Fruit fly (Drosophila melanogaster) whole organism, embryonic: ENCODE measurements around the gene CG2120.

Source experiments
- Aef1 ChIP-seq: fragments of 200-800 bp; sonication (Bioruptor generic); IDR thresholded peaks from 3 replicates; pipeline ENCODE4 v1.3.6; 2022; ENCODE audit warnings: missing biosample characterization, missing genetic modification characterization
- Bteb2 ChIP-seq: fragments of 200-800 bp; sonication (Bioruptor generic); optimal IDR thresholded peaks from 2 replicates; lab custom pipeline; 2016; ENCODE audit warnings: missing biosample characterization, missing genetic modification characterization
- CG11398 ChIP-seq: fragments of 200-800 bp; sonication (Bioruptor generic); optimal IDR thresholded peaks from 2 replicates; lab custom pipeline; 2016; ENCODE audit warnings: missing biosample characterization, missing genetic modification characterization
- CG12744 ChIP-seq: fragments of 200-800 bp; sonication (Bioruptor generic); optimal IDR thresholded peaks from 2 replicates; lab custom pipeline; 2016; ENCODE audit warnings: missing biosample characterization, missing genetic modification characterization
- CG13123 ChIP-seq: fragments of 200-800 bp; sonication (Bioruptor generic); optimal IDR thresholded peaks from 2 replicates; lab custom pipeline; 2016; ENCODE audit warnings: missing biosample characterization, missing genetic modification characterization
- CG13287 ChIP-seq: fragments of 200-800 bp; sonication (Bioruptor generic); IDR thresholded peaks from 2 replicates; pipeline ENCODE4 v1.3.6; 2022; ENCODE audit warnings: missing biosample characterization, missing genetic modification characterization; ENCODE audit not compliant: partially characterized antibody
- CG15269 ChIP-seq: fragments of 200-800 bp; sonication (Bioruptor generic); optimal IDR thresholded peaks from 2 replicates; lab custom pipeline; 2018; ENCODE audit warnings: missing biosample characterization, mild to moderate bottlenecking, missing genetic modification characterization, moderate library complexity
- CG1603 ChIP-seq: fragments of 200-800 bp; sonication (Bioruptor generic); optimal IDR thresholded peaks from 2 replicates; lab custom pipeline; 2019; ENCODE audit warnings: missing biosample characterization, mild to moderate bottlenecking, missing genetic modification characterization, moderate library complexity
- CG17361 ChIP-seq: fragments of 200-800 bp; sonication (Bioruptor generic); IDR thresholded peaks from 3 replicates; pipeline ENCODE4 v1.3.6; 2022; ENCODE audit warnings: missing biosample characterization, missing genetic modification characterization
- CG17912 ChIP-seq: fragments of 200-800 bp; sonication (Bioruptor generic); optimal IDR thresholded peaks from 2 replicates; lab custom pipeline; 2018; ENCODE audit warnings: missing biosample characterization, mild to moderate bottlenecking, missing genetic modification characterization
- CG2678 ChIP-seq: fragments of 200-800 bp; sonication (Bioruptor generic); optimal IDR thresholded peaks from 3 replicates; lab custom pipeline; 2019; ENCODE audit warnings: missing biosample characterization, mild to moderate bottlenecking, missing genetic modification characterization, moderate library complexity
- CG31224 ChIP-seq: fragments of 200-800 bp; sonication (Bioruptor generic); IDR thresholded peaks from 2 replicates; pipeline ENCODE4 v1.3.6; 2022; ENCODE audit warnings: missing biosample characterization, missing genetic modification characterization
- CG32772 ChIP-seq: fragments of 200-800 bp; sonication (Bioruptor generic); IDR thresholded peaks from 2 replicates; pipeline ENCODE4 v1.3.6; 2022; ENCODE audit warnings: missing biosample characterization, missing genetic modification characterization
- CG34224 ChIP-seq: fragments of 200-800 bp; sonication (Bioruptor generic); IDR thresholded peaks from 3 replicates; pipeline ENCODE4 v1.3.6; 2022; ENCODE audit warnings: missing biosample characterization, missing genetic modification characterization; ENCODE audit not compliant: partially characterized antibody
- CG5953 ChIP-seq: fragments of 200-800 bp; sonication (Bioruptor generic); IDR thresholded peaks from 2 replicates; pipeline ENCODE4 v1.3.6; 2022; ENCODE audit warnings: missing biosample characterization, missing genetic modification characterization
- CG6272 ChIP-seq: fragments of 200-800 bp; sonication (Bioruptor generic); IDR thresholded peaks from 2 replicates; pipeline ENCODE4 v1.3.6; 2022; ENCODE audit warnings: missing biosample characterization, missing genetic modification characterization
- CG6765 ChIP-seq: fragments of 200-800 bp; sonication (Bioruptor generic); optimal IDR thresholded peaks from 3 replicates; lab custom pipeline; 2017; ENCODE audit warnings: missing biosample characterization, mild to moderate bottlenecking, missing genetic modification characterization
- CG7745 ChIP-seq: fragments of 200-800 bp; sonication (Bioruptor generic); optimal IDR thresholded peaks from 2 replicates; lab custom pipeline; 2018; ENCODE audit warnings: missing biosample characterization, mild to moderate bottlenecking, missing genetic modification characterization, moderate library complexity
- CG8089 ChIP-seq: fragments of 200-800 bp; sonication (Bioruptor generic); optimal IDR thresholded peaks from 3 replicates; lab custom pipeline; 2016; ENCODE audit warnings: missing biosample characterization, missing genetic modification characterization
- CG8281 ChIP-seq: fragments of 200-800 bp; sonication (Bioruptor generic); optimal IDR thresholded peaks from 2 replicates; lab custom pipeline; 2018; ENCODE audit warnings: missing biosample characterization, mild to moderate bottlenecking, missing genetic modification characterization, moderate library complexity
- CG8478 ChIP-seq: fragments of >200 bp; optimal IDR thresholded peaks from 2 replicates; lab custom pipeline; 2018
- Chrac-16 ChIP-seq: fragments of 200-800 bp; sonication (Bioruptor generic); optimal IDR thresholded peaks from 3 replicates; lab custom pipeline; 2016; ENCODE audit warnings: missing biosample characterization, missing genetic modification characterization
- D19B ChIP-seq: fragments of 200-800 bp; sonication (Bioruptor generic); optimal IDR thresholded peaks from 2 replicates; lab custom pipeline; 2017; ENCODE audit warnings: missing biosample characterization, mild to moderate bottlenecking, missing genetic modification characterization
- Mes4 ChIP-seq: fragments of 200-800 bp; sonication (Bioruptor generic); optimal IDR thresholded peaks from 2 replicates; lab custom pipeline; 2016; ENCODE audit warnings: missing biosample characterization, missing genetic modification characterization
- Mrtf ChIP-seq: fragments of 200-800 bp; sonication (Bioruptor generic); IDR thresholded peaks from 3 replicates; pipeline ENCODE4 v1.3.6; 2022; ENCODE audit warnings: missing biosample characterization, missing genetic modification characterization
- NC2β ChIP-seq: fragments of 200-800 bp; sonication (Bioruptor generic); optimal IDR thresholded peaks from 2 replicates; lab custom pipeline; 2016; ENCODE audit warnings: missing biosample characterization, missing genetic modification characterization
- Oaz ChIP-seq: fragments of 200-800 bp; sonication (Bioruptor generic); IDR thresholded peaks from 2 replicates; pipeline ENCODE4 v1.3.6; 2022; ENCODE audit warnings: missing biosample characterization, missing genetic modification characterization
- Rfx ChIP-seq: fragments of 200-800 bp; sonication (Bioruptor generic); IDR thresholded peaks from 2 replicates; pipeline ENCODE4 v1.3.6; 2022; ENCODE audit warnings: missing biosample characterization, missing genetic modification characterization
- Side ChIP-seq: fragments of 200-800 bp; sonication (Bioruptor generic); optimal IDR thresholded peaks from 2 replicates; lab custom pipeline; 2016; ENCODE audit warnings: missing biosample characterization, missing genetic modification characterization
- Ssrp ChIP-seq: fragments of 200-800 bp; sonication (Bioruptor generic); optimal IDR thresholded peaks from 2 replicates; lab custom pipeline; 2018; ENCODE audit warnings: missing biosample characterization, mild to moderate bottlenecking, missing genetic modification characterization, moderate library complexity
- Xbp1 ChIP-seq: fragments of 200-800 bp; sonication (Bioruptor generic); optimal IDR thresholded peaks from 3 replicates; lab custom pipeline; 2016; ENCODE audit warnings: missing biosample characterization, mild to moderate bottlenecking, missing genetic modification characterization
- ab ChIP-seq: fragments of 200-800 bp; sonication (Bioruptor generic); optimal IDR thresholded peaks from 2 replicates; lab custom pipeline; 2016; ENCODE audit warnings: missing biosample characterization, missing genetic modification characterization
- bbx ChIP-seq: fragments of 200-800 bp; sonication (Bioruptor generic); IDR thresholded peaks from 2 replicates; pipeline ENCODE4 v1.3.6; 2022; ENCODE audit warnings: missing biosample characterization, missing genetic modification characterization; ENCODE audit not compliant: partially characterized antibody
- bcd ChIP-seq: fragments of 200-800 bp; sonication (Bioruptor generic); optimal IDR thresholded peaks from 2 replicates; lab custom pipeline; 2017; ENCODE audit warnings: missing biosample characterization, mild to moderate bottlenecking, missing genetic modification characterization
- chinmo ChIP-seq: fragments of 200-800 bp; sonication (Bioruptor generic); IDR thresholded peaks from 4 replicates; pipeline ENCODE4 v1.3.6; 2022; ENCODE audit warnings: missing biosample characterization, missing genetic modification characterization; ENCODE audit not compliant: partially characterized antibody
- ems ChIP-seq: fragments of 200-800 bp; sonication (Bioruptor generic); optimal IDR thresholded peaks from 3 replicates; lab custom pipeline; 2016; ENCODE audit warnings: missing biosample characterization, missing genetic modification characterization
- gcm ChIP-seq: fragments of 200-800 bp; sonication (Bioruptor generic); optimal IDR thresholded peaks from 2 replicates; lab custom pipeline; 2019; ENCODE audit warnings: missing biosample characterization, mild to moderate bottlenecking, missing genetic modification characterization, moderate library complexity
- gem ChIP-seq: fragments of 200-800 bp; sonication (Bioruptor generic); optimal IDR thresholded peaks from 2 replicates; lab custom pipeline; 2019; ENCODE audit warnings: missing biosample characterization, mild to moderate bottlenecking, missing genetic modification characterization, moderate library complexity
- hb ChIP-seq: fragments of 200-800 bp; sonication (Bioruptor generic); IDR thresholded peaks from 3 replicates; pipeline ENCODE4 v1.3.6; 2022; ENCODE audit warnings: missing biosample characterization, missing genetic modification characterization; ENCODE audit not compliant: partially characterized antibody
- hkb ChIP-seq, 2 experiments: fragments of 200-800 bp in 1 of 2; fragments of >200 bp in 1 of 2; sonication (Bioruptor generic) in 1 of 2; IDR thresholded peaks in 1 of 2; optimal IDR thresholded peaks in 1 of 2; 2 replicates each; pipeline versions ENCODE4 v1.3.6 to Lab custom; 2017 to 2022; ENCODE audit warnings: missing biosample characterization in 1 of 2, missing genetic modification characterization in 1 of 2
- hth ChIP-seq: fragments of >200 bp; optimal IDR thresholded peaks from 2 replicates; lab custom pipeline; 2017; ENCODE audit warnings: inconsistent platforms
- jumu ChIP-seq: fragments of 200-800 bp; sonication (Bioruptor generic); optimal IDR thresholded peaks from 3 replicates; lab custom pipeline; 2016; ENCODE audit warnings: missing biosample characterization, missing genetic modification characterization
- pho ChIP-seq: fragments of 200-800 bp; sonication (Bioruptor generic); optimal IDR thresholded peaks from 2 replicates; lab custom pipeline; 2016; ENCODE audit warnings: missing biosample characterization, missing genetic modification characterization
- sens-2 ChIP-seq: fragments of 200-800 bp; sonication (Bioruptor generic); IDR thresholded peaks from 2 replicates; pipeline ENCODE4 v1.3.6; 2022; ENCODE audit warnings: missing biosample characterization, missing genetic modification characterization
- sim ChIP-seq: fragments of 200-800 bp; sonication (Bioruptor generic); IDR thresholded peaks from 2 replicates; pipeline ENCODE4 v1.3.6; 2022; ENCODE audit warnings: missing biosample characterization, missing genetic modification characterization
- sr ChIP-seq: fragments of 200-800 bp; sonication (Bioruptor generic); IDR thresholded peaks from 3 replicates; pipeline ENCODE4 v1.3.6; 2022; ENCODE audit warnings: missing biosample characterization, missing genetic modification characterization
- wdn ChIP-seq: fragments of 200-800 bp; sonication (Bioruptor generic); IDR thresholded peaks from 2 replicates; pipeline ENCODE4 v1.3.6; 2022; ENCODE audit warnings: missing biosample characterization, missing genetic modification characterization
- wek ChIP-seq: fragments of 200-800 bp; sonication (Bioruptor generic); optimal IDR thresholded peaks from 3 replicates; lab custom pipeline; 2018; ENCODE audit warnings: missing biosample characterization, mild to moderate bottlenecking, missing genetic modification characterization, moderate library complexity
- yki ChIP-seq: fragments of >200 bp; optimal IDR thresholded peaks from 3 replicates; lab custom pipeline; 2018
- z ChIP-seq: fragments of 200-800 bp; sonication (Bioruptor generic); IDR thresholded peaks from 3 replicates; pipeline ENCODE4 v1.3.6; 2022; ENCODE audit warnings: missing biosample characterization, missing genetic modification characterization

CG2120 gene

dm6 chrX:8101479-8102198 lies 34.0 kb upstream of the CG2120 start, which contains the start of gene CG2258 (continued):
- TF ChIP-seq CG5953 (GFP tag; lab: Robert Waterston, UW) (peak; percentile 82; the same call in 1 of the 2 replicates), CG6765 (peak; percentile 69), Rfx (peak; percentile 88), CG11398 (GFP tag; lab: Kevin White, UChicago) (peak; percentile 66), Ssrp (tag; lab: Kevin White, UChicago) (peak; percentile 20), CG8089 (peak; percentile 46), Side (no peak), Chrac-16 (GFP tag; lab: Kevin White, UChicago) (peak; percentile 76), z (no peak), CG13123 (GFP tag; lab: Kevin White, UChicago) (peak; percentile 35), CG15269 (tag; lab: Kevin White, UChicago) (peak; percentile 91), CG7745 (no peak), chinmo (0 out of 4 replicates have a peak, but pooled peaks have one; percentile 29), CG12744 (GFP tag; lab: Kevin White, UChicago) (peak; percentile 66), CG1603 (tag; lab: Kevin White, UChicago) (peak; percentile 91), ems (peak; percentile 73), Mrtf (GFP tag; lab: Robert Waterston, UW) (peak; percentile 80), Bteb2 (GFP tag; lab: Kevin White, UChicago) (peak; percentile 27), jumu (GFP tag; lab: Kevin White, UChicago) (no peak), gcm (GFP tag; lab: Kevin White, UChicago) (peak; percentile 70), CG2678 (tag; lab: Kevin White, UChicago) (peak; percentile 85), Xbp1 (peak; percentile 87), sim (GFP tag; lab: Robert Waterston, UW) (peak; percentile 37; the same call in 1 of the 2 replicates), bcd (GFP tag; lab: Kevin White, UChicago) (peak; percentile 74), Aef1 (GFP tag; lab: Robert Waterston, UW) (peak; percentile 87), CG32772 (GFP tag; lab: Robert Waterston, UW) (peak; percentile 89), hb (GFP tag; lab: Robert Waterston, UW) (no peak), CG8281 (tag; lab: Kevin White, UChicago) (peak; percentile 30), yki (lab: Kevin White, UChicago) (no peak), CG13287 (GFP tag; lab: Robert Waterston, UW) (peak; percentile 40; the same call in 1 of the 2 replicates), hkb (optimal IDR thresholded peaks at IDR 0.05; lab: Kevin White, UChicago) (no peak), hkb (GFP tag; IDR thresholded peaks at IDR 0.05; lab: Robert Waterston, UW) (peak; percentile 93), sens-2 (GFP tag; lab: Robert Waterston, UW) (no peak; the same call in 1 of the 2 replicates), CG8478 (no peak), CG17361 (GFP tag; lab: Robert Waterston, UW) (peak; percentile 84), D19B (peak; percentile 52), pho (GFP tag; lab: Kevin White, UChicago) (peak; percentile 61), CG34224 (GFP tag; lab: Robert Waterston, UW) (no peak; the same call in 2 of the 3 replicates), hth (no peak), wdn (peak; percentile 63; the same call in 1 of the 2 replicates), CG6272 (GFP tag; lab: Robert Waterston, UW) (peak; percentile 67), sr (peak; percentile 70; the same call in 1 of the 3 replicates), NC2β (peak; percentile 39), CG17912 (GFP tag; lab: Kevin White, UChicago) (peak; percentile 22), wek (peak; percentile 64), gem (tag; lab: Kevin White, UChicago) (peak; percentile 91), CG31224 (GFP tag; lab: Robert Waterston, UW) (peak; percentile 73), Mes4 (no peak), bbx (GFP tag; lab: Robert Waterston, UW) (peak; percentile 20; the same call in 1 of the 2 replicates), ab (GFP tag; lab: Kevin White, UChicago) (peak; percentile 12), Oaz (GFP tag; lab: Robert Waterston, UW) (peak; percentile 64; the same call in 1 of the 2 replicates)
